Fruit fly (Drosophila melanogaster) S2 (cell line): ENCODE data around the gene CG34325.

Source experiments
- CG8478 ChIP-seq: fragments of >200 bp; optimal IDR thresholded peaks from 2 replicates; lab custom pipeline; 2018
- CTCF ChIP-seq, 2 experiments: fragments of >200 bp; optimal IDR thresholded peaks; 2 replicates each; lab custom pipeline; 2018

- TF ChIP-seq CG8478 (lab: Kevin White, UChicago): no peak
- TF ChIP-seq CTCF (optimal IDR thresholded peaks at IDR 0.05; lab: Kevin White, UChicago): no peak
Measured at dm6 chrX:16689339-16689738, 31.9 kb downstream of the CG34325 start.
